Worm (Caenorhabditis elegans) whole organism, L3 larva: ENCODE data around the gene F52E1.14.

Source experiments
- hmg-11 ChIP-seq: sonication (generic microtip); optimal IDR thresholded peaks from 2 replicates; lab custom pipeline; 2016; ENCODE audit warnings: missing genetic modification characterization, missing compliant biosample characterization
- nhr-25 ChIP-seq: sonication (generic microtip); optimal IDR thresholded peaks from 2 replicates; lab custom pipeline; 2017; ENCODE audit warnings: missing biosample characterization, missing genetic modification characterization
- nhr-76 ChIP-seq: fragments of 150-350 bp; sonication (generic microtip); optimal IDR thresholded peaks from 5 replicates; lab custom pipeline; 2014; ENCODE audit warnings: missing biosample characterization, missing genetic modification characterization
- unc-62 ChIP-seq: fragments of 150-350 bp; sonication (generic microtip); optimal IDR thresholded peaks from 4 replicates; lab custom pipeline; 2014; ENCODE audit warnings: missing biosample characterization, missing genetic modification reagents, missing genetic modification characterization

- TF ChIP-seq hmg-11 (tag; lab: Kevin White, UChicago) (no peak), nhr-76 (tag; lab: Kevin White, UChicago) (no peak), unc-62 (no peak), nhr-25 (no peak)
Observed at ce11 chrV:8403916-8404315, 20.2 kb downstream of the F52E1.14 start.
